Fruit fly (Drosophila melanogaster): ENCODE measurements around the gene CG11374.

- TF ChIP-seq CTCF (optimal IDR thresholded peaks at IDR 0.05) = no peak
- TF ChIP-seq CG8478 (optimal IDR thresholded peaks at IDR 0.05) = no peak
Measured at dm6 chr2L:71457-71856, 4.7 kb upstream of the CG11374 start, which contains the start of gene galectin.
